Worm (Caenorhabditis elegans) whole organism, young adult: ENCODE results near the gene tag-131.

Source experiments
- C06A6.2 ChIP-seq: fragments of 200-800 bp; sonication (Bioruptor generic); conservative IDR thresholded peaks from 2 replicates; pipeline ENCODE4 v1.3.6; 2022; ENCODE audit warnings: missing genetic modification characterization, missing compliant biosample characterization
- F22D6.2 ChIP-seq: sonication (generic microtip); optimal IDR thresholded peaks from 2 replicates; lab custom pipeline; 2016; ENCODE audit warnings: mild to moderate bottlenecking, missing genetic modification characterization, missing compliant biosample characterization
- F33H1.4 ChIP-seq: fragments of 200-800 bp; sonication (Bioruptor generic); IDR thresholded peaks from 2 replicates; pipeline ENCODE4 v1.3.6; 2022; ENCODE audit warnings: missing genetic modification reagents, missing genetic modification characterization, missing compliant biosample characterization
- Y53G8AR.9 ChIP-seq: fragments of 200-800 bp; sonication (Bioruptor generic); conservative IDR thresholded peaks from 2 replicates; pipeline ENCODE4 v1.3.6; 2022; ENCODE audit warnings: missing genetic modification reagents, missing genetic modification characterization, missing compliant biosample characterization
- Y56A3A.18 ChIP-seq: fragments of 200-800 bp; sonication (Bioruptor generic); IDR thresholded peaks from 2 replicates; pipeline ENCODE4 v1.3.6; 2022; ENCODE audit warnings: missing genetic modification reagents, missing genetic modification characterization, missing compliant biosample characterization
- Y67H2A.10 ChIP-seq: fragments of 200-800 bp; sonication (Bioruptor generic); conservative IDR thresholded peaks from 2 replicates; pipeline ENCODE4 v1.3.6; 2022; ENCODE audit warnings: missing genetic modification reagents, missing genetic modification characterization, missing compliant biosample characterization
- ZK185.1 ChIP-seq: sonication (generic microtip); optimal IDR thresholded peaks from 2 replicates; lab custom pipeline; 2016; ENCODE audit warnings: mild to moderate bottlenecking, missing genetic modification characterization, missing compliant biosample characterization; ENCODE audit not compliant: poor library complexity, severe bottlenecking
- akir-1 ChIP-seq: fragments of 200-800 bp; sonication (Bioruptor generic); optimal IDR thresholded peaks from 2 replicates; lab custom pipeline; 2018; ENCODE audit warnings: mild to moderate bottlenecking, missing genetic modification characterization, moderate library complexity, missing compliant biosample characterization
- ama-1 ChIP-seq, 3 experiments: fragments of 150-350 bp in 1 of 3; sonication (generic microtip) in 2 of 3; optimal IDR thresholded peaks; 2 replicates each; lab custom pipeline; 2014 to 2018; ENCODE audit warnings: missing biosample characterization in 2 of 3, missing genetic modification characterization in 2 of 3, missing genetic modification reagents in 2 of 3
- aptf-2 ChIP-seq: fragments of 200-800 bp; sonication (Bioruptor generic); conservative IDR thresholded peaks from 2 replicates; pipeline ENCODE4 v1.3.6; 2022; ENCODE audit warnings: missing genetic modification reagents, missing genetic modification characterization, missing compliant biosample characterization
- aptf-3 ChIP-seq: fragments of 200-800 bp; sonication (Bioruptor generic); IDR thresholded peaks from 2 replicates; pipeline ENCODE4 v1.3.6; 2022; ENCODE audit warnings: missing genetic modification characterization, missing compliant biosample characterization
- attf-6 ChIP-seq: fragments of 200-800 bp; sonication (Bioruptor generic); IDR thresholded peaks from 2 replicates; pipeline ENCODE4 v1.3.6; 2022; ENCODE audit warnings: missing genetic modification reagents, missing genetic modification characterization, missing compliant biosample characterization
- bed-2 ChIP-seq: fragments of 200-800 bp; sonication (Bioruptor generic); IDR thresholded peaks from 2 replicates; pipeline ENCODE4 v1.3.6; 2022; ENCODE audit warnings: missing genetic modification reagents, missing genetic modification characterization, missing compliant biosample characterization
- ccch-3 ChIP-seq: fragments of 200-800 bp; sonication (Bioruptor generic); optimal IDR thresholded peaks from 2 replicates; lab custom pipeline; 2018; ENCODE audit warnings: mild to moderate bottlenecking, missing genetic modification characterization, missing compliant biosample characterization
- ceh-79 ChIP-seq: sonication (generic microtip); optimal IDR thresholded peaks from 2 replicates; lab custom pipeline; 2017; ENCODE audit warnings: mild to moderate bottlenecking, missing genetic modification characterization, missing compliant biosample characterization
- ceh-91 ChIP-seq: fragments of 200-800 bp; sonication (Bioruptor generic); IDR thresholded peaks from 2 replicates; pipeline ENCODE4 v1.3.6; 2022; ENCODE audit warnings: missing genetic modification reagents, missing genetic modification characterization, missing compliant biosample characterization
- chd-7 ChIP-seq: sonication (generic microtip); optimal IDR thresholded peaks from 2 replicates; lab custom pipeline; 2016; ENCODE audit warnings: mild to moderate bottlenecking, missing genetic modification characterization, moderate library complexity, missing compliant biosample characterization
- ekl-4 ChIP-seq: fragments of 200-800 bp; sonication (Bioruptor generic); IDR thresholded peaks from 2 replicates; pipeline ENCODE4 v1.3.6; 2022; ENCODE audit warnings: missing genetic modification reagents, missing genetic modification characterization, missing compliant biosample characterization
- gei-17 ChIP-seq: fragments of 200-800 bp; sonication (Bioruptor generic); optimal IDR thresholded peaks from 2 replicates; lab custom pipeline; 2018; ENCODE audit warnings: mild to moderate bottlenecking, missing genetic modification characterization, missing compliant biosample characterization
- him-1 ChIP-seq: sonication (generic microtip); optimal IDR thresholded peaks from 2 replicates; lab custom pipeline; 2016; ENCODE audit warnings: missing genotype, missing genetic modification reagents, missing genetic modification characterization, missing compliant biosample characterization
- lin-26 ChIP-seq: fragments of 200-800 bp; sonication (Bioruptor generic); IDR thresholded peaks from 2 replicates; pipeline ENCODE4 v1.3.6; 2022; ENCODE audit warnings: missing genetic modification reagents, missing genetic modification characterization, missing compliant biosample characterization
- lin-40 ChIP-seq: sonication (generic microtip); optimal IDR thresholded peaks from 2 replicates; lab custom pipeline; 2016; ENCODE audit warnings: missing genetic modification characterization, mild to moderate bottlenecking, missing compliant biosample characterization, missing genotype, missing genetic modification reagents
- lin-54 ChIP-seq: fragments of 200-800 bp; sonication (Bioruptor generic); optimal IDR thresholded peaks from 2 replicates; lab custom pipeline; 2018; ENCODE audit warnings: mild to moderate bottlenecking, missing genetic modification characterization, missing compliant biosample characterization
- lir-1 ChIP-seq: fragments of 200-800 bp; sonication (Bioruptor generic); conservative IDR thresholded peaks from 2 replicates; pipeline ENCODE4 v1.3.6; 2022; ENCODE audit warnings: missing genetic modification reagents, missing genetic modification characterization, missing compliant biosample characterization
- lsl-1 ChIP-seq: fragments of 200-800 bp; sonication (Bioruptor generic); optimal IDR thresholded peaks from 2 replicates; lab custom pipeline; 2018; ENCODE audit warnings: mild to moderate bottlenecking, missing genetic modification characterization, moderate library complexity, missing compliant biosample characterization
- madf-3 ChIP-seq: fragments of 200-800 bp; sonication (Bioruptor generic); IDR thresholded peaks from 2 replicates; pipeline ENCODE4 v1.3.6; 2022; ENCODE audit warnings: missing genetic modification reagents, missing genetic modification characterization, missing compliant biosample characterization
- madf-6 ChIP-seq: fragments of 200-800 bp; sonication (Bioruptor generic); IDR thresholded peaks from 2 replicates; pipeline ENCODE4 v1.3.6; 2022; ENCODE audit warnings: missing genetic modification reagents, missing genetic modification characterization, missing compliant biosample characterization
- madf-8 ChIP-seq: fragments of 200-800 bp; sonication (Bioruptor generic); conservative IDR thresholded peaks from 2 replicates; pipeline ENCODE4 v1.3.6; 2022; ENCODE audit warnings: missing genetic modification reagents, missing genetic modification characterization, missing compliant biosample characterization
- mes-4 ChIP-seq: sonication (generic microtip); optimal IDR thresholded peaks from 2 replicates; lab custom pipeline; 2016; ENCODE audit warnings: missing genotype, missing genetic modification characterization, missing compliant biosample characterization
- mxl-1 ChIP-seq: sonication (generic microtip); optimal IDR thresholded peaks from 2 replicates; lab custom pipeline; 2016; ENCODE audit warnings: missing genetic modification characterization, missing compliant biosample characterization
- nfyb-1 ChIP-seq: fragments of 200-800 bp; sonication (Bioruptor generic); IDR thresholded peaks from 2 replicates; pipeline ENCODE4 v1.3.6; 2022; ENCODE audit warnings: missing genetic modification reagents, missing genetic modification characterization, missing compliant biosample characterization
- nhr-179 ChIP-seq: sonication (generic microtip); optimal IDR thresholded peaks from 2 replicates; lab custom pipeline; 2016; ENCODE audit warnings: mild to moderate bottlenecking, missing genetic modification characterization, missing compliant biosample characterization
- pbrm-1 ChIP-seq: fragments of 200-800 bp; sonication (Bioruptor generic); IDR thresholded peaks from 2 replicates; pipeline ENCODE4 v1.3.6; 2022; ENCODE audit warnings: missing genetic modification reagents, missing genetic modification characterization, missing compliant biosample characterization
- pha-4 ChIP-seq: fragments of 150-350 bp; sonication (generic microtip); optimal IDR thresholded peaks from 2 replicates; lab custom pipeline; 2014; ENCODE audit warnings: missing biosample characterization, missing genetic modification reagents, missing genetic modification characterization
- rcor-1 ChIP-seq: fragments of 200-800 bp; sonication (Bioruptor generic); IDR thresholded peaks from 2 replicates; pipeline ENCODE4 v1.3.6; 2022; ENCODE audit warnings: missing genetic modification reagents, missing genetic modification characterization, missing compliant biosample characterization
- rpc-1 ChIP-seq, 2 experiments: fragments of 150-350 bp in 1 of 2; sonication (generic microtip) in 1 of 2; optimal IDR thresholded peaks; 2 replicates each; lab custom pipeline; 2014 to 2018; ENCODE audit warnings: missing biosample characterization in 1 of 2, missing genetic modification characterization in 1 of 2, missing genetic modification reagents in 1 of 2, missing genotype in 1 of 2
- snpc-3.4 ChIP-seq: sonication (generic microtip); optimal IDR thresholded peaks from 2 replicates; lab custom pipeline; 2017; ENCODE audit warnings: missing genetic modification characterization, mild to moderate bottlenecking, missing compliant biosample characterization, antibody characterized with exemption, moderate library complexity, missing genotype, missing genetic modification reagents
- snpc-4 ChIP-seq, 5 experiments: fragments of 150-350 bp in 1 of 5; sonication (generic microtip) in 4 of 5; optimal IDR thresholded peaks; 2 replicates each; lab custom pipeline; 2014 to 2018; ENCODE audit warnings: missing genetic modification characterization in 5 of 5, missing biosample characterization in 3 of 5, antibody characterized with exemption in 2 of 5, mild to moderate bottlenecking in 2 of 5, missing compliant biosample characterization in 2 of 5, missing genotype in 2 of 5, moderate library complexity in 2 of 5, missing genetic modification reagents in 1 of 5
- tbp1 ChIP-seq: fragments of 200-800 bp; sonication (Bioruptor generic); optimal IDR thresholded peaks from 2 replicates; lab custom pipeline; 2018; ENCODE audit warnings: mild to moderate bottlenecking, missing genetic modification characterization, missing compliant biosample characterization
- unc-130 ChIP-seq: sonication (generic microtip); optimal IDR thresholded peaks from 2 replicates; lab custom pipeline; 2016; ENCODE audit warnings: missing genetic modification reagents, missing genetic modification characterization, missing compliant biosample characterization
- unc-62 ChIP-seq: fragments of 150-350 bp; optimal IDR thresholded peaks from 2 replicates; lab custom pipeline; 2014; ENCODE audit warnings: missing biosample characterization, missing genetic modification reagents, missing genetic modification characterization

The tag-131 gene

ce11 chrIII:4362332-4362731 lies 44.8 kb downstream of the tag-131 start (continued):
- TF ChIP-seq nhr-179 (tag; lab: Kevin White, UChicago) (no peak), chd-7 (tag; lab: Kevin White, UChicago) (no peak), ama-1 (optimal IDR thresholded peaks at IDR 0.05; lab: Kevin White, UChicago) (no peak), ama-1 (GFP tag; optimal IDR thresholded peaks at IDR 0.05; lab: Kevin White, UChicago) (peak; percentile 12 to 49), lin-40 (tag; lab: Kevin White, UChicago) (no peak), rcor-1 (GFP tag; lab: Robert Waterston, UW) (0 out of 2 replicates have a peak, but pooled peaks have one; percentile 7), madf-8 (GFP tag; lab: Robert Waterston, UW) (0 out of 2 replicates have a peak, but pooled peaks have one; percentile 19), unc-62 (GFP tag; lab: Kevin White, UChicago) (no peak), him-1 (peak; percentile 73), snpc-3.4 (tag; lab: Kevin White, UChicago) (no peak), pbrm-1 (no peak), tbp1 (GFP tag; lab: Kevin White, UChicago) (peak; percentile 90), aptf-3 (GFP tag; lab: Robert Waterston, UW) (no peak), Y56A3A.18 (GFP tag; lab: Robert Waterston, UW) (no peak), lin-54 (GFP tag; lab: Kevin White, UChicago) (no peak), mes-4 (tag; lab: Kevin White, UChicago) (no peak), C06A6.2 (GFP tag; lab: Robert Waterston, UW) (no peak), lir-1 (GFP tag; lab: Robert Waterston, UW) (no peak), lsl-1 (peak; percentile 52), ceh-91 (GFP tag; lab: Robert Waterston, UW) (no peak)

DNA sequence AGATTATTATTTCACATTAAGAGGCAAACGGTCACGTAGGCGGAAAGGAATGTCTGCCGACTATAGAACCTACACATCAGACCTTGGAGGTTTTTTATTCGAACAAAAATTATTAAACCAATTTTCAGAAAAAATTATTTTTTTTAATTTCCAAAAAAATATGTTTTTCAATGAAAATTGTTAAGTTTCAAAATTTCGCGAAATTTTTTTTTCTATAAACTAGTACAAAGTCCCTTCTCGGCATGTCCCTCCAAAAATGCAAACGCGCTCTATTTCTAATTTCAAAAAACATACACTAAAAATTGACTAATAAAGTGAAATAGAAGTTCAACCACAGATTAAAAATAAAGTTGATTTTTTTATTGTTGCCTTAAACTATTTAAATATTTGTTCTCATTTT lies 47.5 kb downstream of the tag-131 start, which contains the start of gene ckb-1:
Gene ckb-1 (plus strand): TSS at position 301 of the 400 bp plus-strand sequence.
- no peak for TF ChIP-seq rpc-1 (optimal IDR thresholded peaks at IDR 0.05; lab: Kevin White, UChicago)
- TF ChIP-seq rpc-1 (tag; optimal IDR thresholded peaks at IDR 0.05; lab: Kevin White, UChicago) = no peak
- TF ChIP-seq aptf-2 (GFP tag; lab: Robert Waterston, UW) = no peak
- no peak for TF ChIP-seq lin-54 (GFP tag; lab: Kevin White, UChicago)
- TF ChIP-seq mxl-1 (tag; lab: Kevin White, UChicago) = no peak
- no peak for TF ChIP-seq akir-1 (GFP tag; lab: Kevin White, UChicago)
- no peak for TF ChIP-seq madf-3
- no peak for TF ChIP-seq Y53G8AR.9 (GFP tag; lab: Robert Waterston, UW)
- no peak for TF ChIP-seq snpc-3.4 (tag; lab: Kevin White, UChicago)
- no peak for TF ChIP-seq F22D6.2 (tag; lab: Kevin White, UChicago)
- TF ChIP-seq bed-2 = no peak
- no peak for TF ChIP-seq pbrm-1

DNA sequence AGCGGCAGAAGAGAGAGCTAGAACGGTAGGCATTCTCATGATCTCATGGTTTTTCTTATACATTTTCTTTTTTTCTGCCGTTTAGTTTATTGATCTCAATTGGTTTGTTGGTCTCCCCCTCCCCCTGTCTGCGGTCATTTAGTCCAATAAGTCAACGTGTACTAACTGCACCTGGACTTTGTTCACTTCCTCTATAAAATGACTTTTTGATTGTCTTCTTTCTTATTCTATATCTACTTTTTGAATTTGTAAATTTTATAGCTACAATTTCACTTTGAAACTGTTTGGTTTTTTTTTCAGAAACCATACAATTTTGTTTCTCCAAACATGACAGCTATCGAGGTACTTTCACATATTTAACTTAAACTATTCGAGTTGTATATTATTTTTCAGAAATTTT lies 50.1 kb downstream of the tag-131 start, which contains the start of gene ckb-2:
Gene ckb-2 (plus strand): TSS at position 301 of the 400 bp plus-strand sequence.
- TF ChIP-seq Y67H2A.10 (GFP tag; lab: Robert Waterston, UW) (no peak), ccch-3 (no peak), unc-130 (GFP tag; lab: Kevin White, UChicago) (no peak), lir-1 (GFP tag; lab: Robert Waterston, UW) (no peak), snpc-3.4 (tag; lab: Kevin White, UChicago) (no peak), madf-6 (GFP tag; lab: Robert Waterston, UW) (no peak), attf-6 (GFP tag; lab: Robert Waterston, UW) (no peak), gei-17 (GFP tag; lab: Kevin White, UChicago) (no peak), rcor-1 (GFP tag; lab: Robert Waterston, UW) (no peak), snpc-4 (GFP tag; optimal IDR thresholded peaks at IDR 0.05; lab: Kevin White, UChicago) (no peak), snpc-4 (tag; optimal IDR thresholded peaks at IDR 0.05; lab: Kevin White, UChicago) (no peak), ceh-79 (tag; lab: Kevin White, UChicago) (no peak), F22D6.2 (tag; lab: Kevin White, UChicago) (no peak), F33H1.4 (no peak), ZK185.1 (tag; lab: Kevin White, UChicago) (no peak), nfyb-1 (no peak), lin-26 (GFP tag; lab: Robert Waterston, UW) (no peak), pha-4 (tag; lab: Kevin White, UChicago) (no peak), ekl-4 (no peak)
